Fruit fly (Drosophila melanogaster) Kc167 (cell line): ENCODE data around the gene SoxN.

Source experiments
- Sin3A ChIP-seq: fragments of >200 bp; optimal IDR thresholded peaks from 2 replicates; lab custom pipeline; 2018; ENCODE audit warnings: missing external identifiers
- h ChIP-seq: fragments of >200 bp; optimal IDR thresholded peaks from 3 replicates; lab custom pipeline; 2018; ENCODE audit warnings: missing external identifiers
- psq ChIP-seq: fragments of >200 bp; optimal IDR thresholded peaks from 2 replicates; lab custom pipeline; 2017; ENCODE audit warnings: missing external identifiers
- ttk ChIP-seq: sonication (Bioruptor generic); optimal IDR thresholded peaks from 2 replicates; lab custom pipeline; 2017; ENCODE audit warnings: missing external identifiers

DNA sequence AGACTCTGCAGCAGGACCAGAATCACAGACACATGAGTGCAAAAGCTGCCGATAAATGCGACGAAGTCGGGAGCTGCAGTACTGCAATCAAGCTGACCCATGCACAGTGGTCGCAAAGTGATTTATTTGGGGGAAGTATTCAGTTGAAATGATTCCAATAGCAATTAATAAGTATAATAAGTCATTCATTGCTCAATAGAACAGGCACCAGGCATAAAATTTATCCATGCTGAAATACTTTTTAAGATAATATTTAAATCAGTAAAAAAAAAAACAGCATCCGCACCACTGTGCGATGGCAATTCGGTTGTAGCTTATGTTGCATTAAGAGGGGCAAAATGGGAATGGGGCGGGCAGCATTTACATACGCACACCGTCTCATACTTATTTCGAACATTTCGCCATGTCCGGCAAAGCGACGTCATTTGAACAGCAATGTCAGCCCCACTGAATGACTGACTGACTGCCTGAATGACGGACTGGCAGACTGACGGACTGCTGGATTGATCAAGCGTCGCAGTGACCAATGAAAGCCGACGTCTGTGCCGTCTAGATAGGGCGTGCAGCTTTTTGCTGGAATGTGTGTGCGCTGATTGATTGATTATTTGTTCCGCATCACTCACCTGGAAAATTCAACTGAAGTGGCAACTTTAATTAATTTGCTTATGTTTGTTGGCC, 9.5 kb downstream of the SoxN start:
- TF ChIP-seq h (lab: Kevin White, UChicago) (no peak), psq (lab: Kevin White, UChicago) (no peak), ttk (lab: Kevin White, UChicago) (no peak), Sin3A (lab: Kevin White, UChicago) (no peak)
